Fruit fly (Drosophila melanogaster): ENCODE measurements around the gene CG42676.

DNA sequence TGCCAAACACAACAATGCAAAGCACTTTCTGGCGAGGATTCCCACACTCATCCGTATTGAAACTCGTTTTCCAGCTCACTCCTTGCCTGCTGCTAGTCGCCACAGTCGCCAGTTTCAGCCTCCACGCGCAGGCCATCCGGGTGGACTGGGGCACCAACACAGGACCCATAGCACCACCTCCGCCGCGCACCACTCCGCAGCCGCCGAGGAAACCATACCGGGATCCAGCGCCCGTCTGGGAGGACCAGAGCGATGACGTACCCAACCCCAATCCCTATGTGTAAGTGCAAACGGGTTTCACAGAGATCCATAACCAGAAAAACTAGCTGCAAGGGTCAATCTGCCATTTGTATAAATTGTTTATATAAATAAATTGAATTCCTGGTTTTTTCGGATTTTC lies 18.2 kb downstream of the CG42676 start:
- TF ChIP-seq CG8478 (optimal IDR thresholded peaks at IDR 0.05) (no peak), CTCF (optimal IDR thresholded peaks at IDR 0.05) (no peak)
